Fruit fly (Drosophila melanogaster) whole organism, adult: ENCODE measurements around the gene CG13049.

ENCODE experiments used
- CG5204 ChIP-seq: fragments of 200-800 bp; sonication (Bioruptor generic); optimal IDR thresholded peaks from 2 replicates; lab custom pipeline; 2016; ENCODE audit warnings: missing biosample characterization, missing genetic modification characterization
- CG7101 ChIP-seq: fragments of 200-800 bp; sonication (Bioruptor generic); optimal IDR thresholded peaks from 2 replicates; lab custom pipeline; 2018; ENCODE audit warnings: missing biosample characterization, mild to moderate bottlenecking, missing genetic modification characterization, moderate library complexity
- Clk ChIP-seq: fragments of 200-800 bp; sonication (Bioruptor generic); optimal IDR thresholded peaks from 2 replicates; lab custom pipeline; 2017; ENCODE audit warnings: missing biosample characterization, missing genetic modification characterization
- Crg-1 ChIP-seq: fragments of 200-800 bp; sonication (Bioruptor generic); optimal IDR thresholded peaks from 2 replicates; lab custom pipeline; 2016; ENCODE audit warnings: missing biosample characterization, missing genetic modification characterization
- bab1 ChIP-seq: fragments of 200-800 bp; sonication (Bioruptor generic); optimal IDR thresholded peaks from 3 replicates; lab custom pipeline; 2019; ENCODE audit warnings: missing biosample characterization, mild to moderate bottlenecking, missing genetic modification characterization, moderate library complexity
- pad ChIP-seq: fragments of 200-800 bp; sonication (Bioruptor generic); optimal IDR thresholded peaks from 3 replicates; lab custom pipeline; 2017; ENCODE audit warnings: missing biosample characterization, missing genetic modification characterization, mild to moderate bottlenecking, moderate library complexity, missing genetic modification reagents
- tj ChIP-seq: fragments of 200-800 bp; sonication (Bioruptor generic); optimal IDR thresholded peaks from 3 replicates; lab custom pipeline; 2017; ENCODE audit warnings: missing biosample characterization, mild to moderate bottlenecking, missing genetic modification characterization, moderate library complexity
- toe ChIP-seq: fragments of 200-800 bp; sonication (Bioruptor generic); optimal IDR thresholded peaks from 2 replicates; lab custom pipeline; 2016; ENCODE audit warnings: missing biosample characterization, missing genetic modification characterization

DNA sequence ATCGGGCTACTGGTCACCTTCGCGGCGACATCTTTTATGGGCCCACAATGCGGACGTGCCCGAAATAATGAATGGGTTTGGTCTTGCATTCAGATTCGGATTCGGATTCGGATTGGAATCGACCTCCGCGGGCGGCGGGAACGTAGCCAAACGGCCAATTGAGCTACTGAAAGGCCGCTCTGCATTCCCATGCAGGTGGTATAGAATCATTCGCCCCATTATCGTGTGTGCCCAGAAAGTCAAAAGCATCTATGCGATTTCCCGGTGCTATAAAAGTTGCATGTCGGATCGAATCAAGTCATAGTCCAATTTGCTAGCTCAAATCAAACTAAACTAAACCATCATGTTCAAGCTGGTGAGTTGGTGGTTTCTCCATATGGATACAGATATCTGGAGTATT, 12.6 kb downstream of the CG13049 start, which contains the start of gene CG13068:
- no peak for TF ChIP-seq CG5204 (GFP tag; lab: Kevin White, UChicago)
- TF ChIP-seq CG7101 = no peak
- no peak for TF ChIP-seq toe (GFP tag; lab: Kevin White, UChicago)
- TF ChIP-seq bab1 = no peak
- TF ChIP-seq pad (GFP tag; lab: Kevin White, UChicago) = no peak
- no peak for TF ChIP-seq Crg-1
- TF ChIP-seq tj (GFP tag; lab: Kevin White, UChicago) = no peak
- no peak for TF ChIP-seq Clk
